Fruit fly (Drosophila melanogaster) whole organism, wandering third instar larva: Measurements from ENCODE around the gene Shal.
A peak's percentile ranks its signal among the peaks of the same experiment; 100 is the strongest.

Experiments used
- Abd-B ChIP-seq: fragments of >200 bp; optimal IDR thresholded peaks from 2 replicates; lab custom pipeline; 2017; ENCODE audit warnings: missing biosample characterization, missing genetic modification characterization
- CG32264 ChIP-seq: fragments of 200-800 bp; sonication (Bioruptor generic); optimal IDR thresholded peaks from 2 replicates; lab custom pipeline; 2016; ENCODE audit warnings: missing biosample characterization, missing genetic modification characterization
- CG9705 ChIP-seq: fragments of 200-800 bp; sonication (Bioruptor generic); optimal IDR thresholded peaks from 2 replicates; lab custom pipeline; 2018; ENCODE audit warnings: missing biosample characterization, mild to moderate bottlenecking, missing genetic modification characterization
- CrebA ChIP-seq: fragments of 200-800 bp; sonication (Bioruptor generic); optimal IDR thresholded peaks from 2 replicates; lab custom pipeline; 2016; ENCODE audit warnings: missing biosample characterization, mild to moderate bottlenecking, missing genetic modification characterization, borderline replicate concordance
- Dfd ChIP-seq: fragments of >200 bp; optimal IDR thresholded peaks from 2 replicates; lab custom pipeline; 2017; ENCODE audit warnings: missing biosample characterization, missing genetic modification characterization
- Dif ChIP-seq: fragments of 200-275, 200-300 bp; sonication (Bioruptor generic); optimal IDR thresholded peaks from 2 replicates; lab custom pipeline; 2018; ENCODE audit warnings: missing biosample characterization, missing genetic modification characterization; ENCODE audit not compliant: partially characterized antibody
- GATAd ChIP-seq: sonication (Bioruptor generic); optimal IDR thresholded peaks from 2 replicates; lab custom pipeline; 2016; ENCODE audit warnings: missing biosample characterization, missing genetic modification characterization
- HLH106 ChIP-seq: fragments of 200-800 bp; optimal IDR thresholded peaks from 3 replicates; lab custom pipeline; 2019; ENCODE audit warnings: missing biosample characterization, mild to moderate bottlenecking, missing genetic modification characterization, moderate library complexity
- Hnf4 ChIP-seq: fragments of 200-800 bp; sonication (Bioruptor generic); optimal IDR thresholded peaks from 2 replicates; lab custom pipeline; 2016; ENCODE audit warnings: missing biosample characterization, mild to moderate bottlenecking, missing genetic modification characterization
- Hr78 ChIP-seq: fragments of >200 bp; optimal IDR thresholded peaks from 2 replicates; lab custom pipeline; 2017; ENCODE audit warnings: missing biosample characterization, missing genetic modification characterization
- Hr83 ChIP-seq: fragments of 200-300 bp; sonication (Bioruptor generic); optimal IDR thresholded peaks from 2 replicates; lab custom pipeline; 2016; ENCODE audit warnings: missing biosample characterization, mild to moderate bottlenecking, missing genetic modification characterization, moderate library complexity; ENCODE audit not compliant: poor library complexity, severe bottlenecking
- Jra ChIP-seq: sonication (Bioruptor generic); optimal IDR thresholded peaks from 2 replicates; lab custom pipeline; 2016; ENCODE audit warnings: missing biosample characterization, missing genetic modification characterization
- Mio ChIP-seq: sonication (Bioruptor generic); optimal IDR thresholded peaks from 2 replicates; lab custom pipeline; 2016; ENCODE audit warnings: missing biosample characterization, missing genetic modification characterization
- Myc ChIP-seq: fragments of >200 bp; optimal IDR thresholded peaks from 2 replicates; lab custom pipeline; 2017
- N ChIP-seq: fragments of >200 bp; optimal IDR thresholded peaks from 2 replicates; lab custom pipeline; 2018; ENCODE audit warnings: missing biosample characterization, missing external identifiers, missing genetic modification characterization
- OdsH ChIP-seq: fragments of 200-800 bp; sonication (Bioruptor generic); optimal IDR thresholded peaks from 2 replicates; lab custom pipeline; 2016; ENCODE audit warnings: missing biosample characterization, mild to moderate bottlenecking, missing genetic modification characterization
- Rel ChIP-seq, 2 experiments: fragments of 200-800 bp; sonication (Bioruptor generic) in 1 of 2; optimal IDR thresholded peaks; 2 replicates in 1 of 2; 3 replicates in 1 of 2; lab custom pipeline; 2016 to 2019; ENCODE audit warnings: mild to moderate bottlenecking in 2 of 2, missing biosample characterization in 2 of 2, missing genetic modification characterization in 2 of 2, moderate library complexity in 1 of 2
- Sp1 ChIP-seq: fragments of 200-800 bp; sonication (Bioruptor generic); optimal IDR thresholded peaks from 3 replicates; lab custom pipeline; 2019; ENCODE audit warnings: missing biosample characterization, mild to moderate bottlenecking, missing genetic modification characterization, moderate library complexity
- Vsx2 ChIP-seq: fragments of 200-300, 225-300 bp; sonication (Bioruptor generic); optimal IDR thresholded peaks from 2 replicates; lab custom pipeline; 2018; ENCODE audit warnings: missing biosample characterization, missing genetic modification characterization; ENCODE audit not compliant: partially characterized antibody
- br ChIP-seq: fragments of 200-800 bp; sonication (Bioruptor generic); optimal IDR thresholded peaks from 2 replicates; lab custom pipeline; 2016; ENCODE audit warnings: missing biosample characterization, missing genetic modification characterization
- brk ChIP-seq: fragments of 200-800 bp; sonication (Bioruptor generic); optimal IDR thresholded peaks from 2 replicates; lab custom pipeline; 2016; ENCODE audit warnings: missing biosample characterization, mild to moderate bottlenecking, missing genetic modification characterization
- dl ChIP-seq, 2 experiments: fragments of 175-275, 200-275 bp in 1 of 2; fragments of 200-275 bp in 1 of 2; sonication (Bioruptor generic); optimal IDR thresholded peaks; lab custom pipeline; 2018; ENCODE audit warnings: mild to moderate bottlenecking in 2 of 2, missing biosample characterization in 2 of 2, missing genetic modification characterization in 2 of 2, moderate library complexity in 2 of 2; ENCODE audit not compliant: partially characterized antibody in 2 of 2, insufficient read depth in 1 of 2
- dmrt93B ChIP-seq: fragments of 200-800 bp; sonication (Bioruptor generic); optimal IDR thresholded peaks from 2 replicates; lab custom pipeline; 2018; ENCODE audit warnings: missing biosample characterization, mild to moderate bottlenecking, missing genetic modification characterization
- dsf ChIP-seq: sonication (Bioruptor generic); optimal IDR thresholded peaks from 2 replicates; lab custom pipeline; 2016; ENCODE audit warnings: missing biosample characterization, missing genetic modification characterization, borderline replicate concordance
- ey ChIP-seq: fragments of 200-800 bp; sonication (Bioruptor generic); optimal IDR thresholded peaks from 2 replicates; lab custom pipeline; 2016; ENCODE audit warnings: missing biosample characterization, missing genetic modification characterization
- foxo ChIP-seq, 2 experiments: fragments of 200-800 bp; sonication (Bioruptor generic); optimal IDR thresholded peaks; 2 replicates in 1 of 2; 3 replicates in 1 of 2; lab custom pipeline; 2016 to 2017; ENCODE audit warnings: missing biosample characterization in 2 of 2, missing genetic modification characterization in 2 of 2
- fru ChIP-seq: fragments of 200-800 bp; sonication (Bioruptor generic); optimal IDR thresholded peaks from 3 replicates; lab custom pipeline; 2016; ENCODE audit warnings: missing biosample characterization, mild to moderate bottlenecking, missing genetic modification characterization
- h ChIP-seq: fragments of 200-800 bp; sonication (Bioruptor generic); optimal IDR thresholded peaks from 3 replicates; lab custom pipeline; 2016; ENCODE audit warnings: missing biosample characterization, mild to moderate bottlenecking, missing genetic modification characterization
- jim ChIP-seq: fragments of 175-275, 200-325 bp; sonication (Bioruptor generic); optimal IDR thresholded peaks from 2 replicates; lab custom pipeline; 2016; ENCODE audit warnings: missing biosample characterization, mild to moderate bottlenecking, missing genetic modification characterization
- lola ChIP-seq: fragments of >200 bp; optimal IDR thresholded peaks from 2 replicates; lab custom pipeline; 2017; ENCODE audit warnings: missing biosample characterization, missing genetic modification characterization
- pan ChIP-seq: fragments of >200 bp; optimal IDR thresholded peaks from 2 replicates; lab custom pipeline; 2017
- psq ChIP-seq: fragments of 200-800 bp; sonication (Bioruptor generic); optimal IDR thresholded peaks from 3 replicates; lab custom pipeline; 2017; ENCODE audit warnings: missing biosample characterization, mild to moderate bottlenecking, missing genetic modification characterization, moderate library complexity
- rgr ChIP-seq: fragments of 200-800 bp; sonication (Bioruptor generic); optimal IDR thresholded peaks from 3 replicates; lab custom pipeline; 2016; ENCODE audit warnings: missing biosample characterization, mild to moderate bottlenecking, missing genetic modification characterization
- sage ChIP-seq: fragments of 200-800 bp; sonication (Bioruptor generic); optimal IDR thresholded peaks from 2 replicates; lab custom pipeline; 2016; ENCODE audit warnings: missing biosample characterization, mild to moderate bottlenecking, missing genetic modification characterization
- sv ChIP-seq: fragments of 200-800 bp; sonication (Bioruptor generic); optimal IDR thresholded peaks from 3 replicates; lab custom pipeline; 2016; ENCODE audit warnings: missing biosample characterization, missing genetic modification characterization
- tai ChIP-seq: sonication (Bioruptor generic); optimal IDR thresholded peaks from 2 replicates; lab custom pipeline; 2016; ENCODE audit warnings: missing biosample characterization, missing genetic modification characterization
- usp ChIP-seq: fragments of >200 bp; optimal IDR thresholded peaks from 2 replicates; lab custom pipeline; 2017; ENCODE audit warnings: missing biosample characterization, missing genetic modification characterization
- woc ChIP-seq: sonication (Bioruptor generic); optimal IDR thresholded peaks from 2 replicates; lab custom pipeline; 2016; ENCODE audit warnings: missing biosample characterization, mild to moderate bottlenecking, missing genetic modification characterization

The Shal gene

dm6 chr3L:19563014-19563413, 21.4 kb downstream of the Shal start:
- no peak for TF ChIP-seq Rel (GFP tag; optimal IDR thresholded peaks at IDR 0.05; lab: Kevin White, UChicago)
- no peak for TF ChIP-seq Rel (tag; optimal IDR thresholded peaks at IDR 0.05; lab: Kevin White, UChicago)
- no peak for TF ChIP-seq fru (GFP tag; lab: Kevin White, UChicago)
- no peak for TF ChIP-seq Hr78 (GFP tag; lab: Kevin White, UChicago)
- TF ChIP-seq br (GFP tag; lab: Kevin White, UChicago): no peak
- no peak for TF ChIP-seq Vsx2 (GFP tag; lab: Kevin White, UChicago)
- no peak for TF ChIP-seq OdsH (GFP tag; lab: Kevin White, UChicago)

- TF ChIP-seq br (GFP tag; lab: Kevin White, UChicago): peak; percentile 20
- TF ChIP-seq Rel (GFP tag; optimal IDR thresholded peaks at IDR 0.05; lab: Kevin White, UChicago): no peak
- peak; percentile 2 for TF ChIP-seq Rel (tag; optimal IDR thresholded peaks at IDR 0.05; lab: Kevin White, UChicago)
- TF ChIP-seq h (GFP tag; lab: Kevin White, UChicago): peak; percentile 10
- peak; percentile 25 to 55 for TF ChIP-seq dl (GFP tag; optimal IDR thresholded peaks at IDR 0.05; lab: Kevin White, UChicago; ENCODE audit: insufficient read depth in 1 of 2, partially characterized antibody in 2 of 2)
- TF ChIP-seq Dif (GFP tag; lab: Kevin White, UChicago): peak; percentile 76
- peak; percentile 46 for TF ChIP-seq Vsx2 (GFP tag; lab: Kevin White, UChicago)
- no peak for TF ChIP-seq Myc (lab: Kevin White, UChicago)
- TF ChIP-seq Mio (GFP tag; lab: Kevin White, UChicago): no peak
- TF ChIP-seq OdsH (GFP tag; lab: Kevin White, UChicago): no peak
- TF ChIP-seq Hr83 (GFP tag; lab: Kevin White, UChicago): peak; percentile 72
- TF ChIP-seq foxo (GFP tag; optimal IDR thresholded peaks at IDR 0.05; lab: Kevin White, UChicago): no peak
Measured at dm6 chr3L:19562146-19562700, 22.1 kb downstream of the Shal start.

dm6 chr3L:19561745-19562144, 22.6 kb downstream of the Shal start:
- TF ChIP-seq foxo (GFP tag; optimal IDR thresholded peaks at IDR 0.05; lab: Kevin White, UChicago) (peak in 1 of 2 experiments; percentile 91), Abd-B (GFP tag; lab: Kevin White, UChicago) (no peak), CG9705 (GFP tag; lab: Kevin White, UChicago) (peak; percentile 26), rgr (GFP tag; lab: Kevin White, UChicago) (peak; percentile 88), pan (lab: Kevin White, UChicago) (no peak), fru (GFP tag; lab: Kevin White, UChicago) (peak; percentile 88), dl (GFP tag; optimal IDR thresholded peaks at IDR 0.05; lab: Kevin White, UChicago; ENCODE audit: insufficient read depth in 1 of 2, partially characterized antibody in 2 of 2) (no peak), Hnf4 (GFP tag; lab: Kevin White, UChicago) (peak; percentile 29), sv (no peak), Sp1 (GFP tag; lab: Kevin White, UChicago) (peak; percentile 91), usp (no peak), dsf (GFP tag; lab: Kevin White, UChicago) (no peak), ey (GFP tag; lab: Kevin White, UChicago) (peak; percentile 86), OdsH (GFP tag; lab: Kevin White, UChicago) (peak; percentile 86), Mio (GFP tag; lab: Kevin White, UChicago) (no peak), Vsx2 (GFP tag; lab: Kevin White, UChicago) (no peak), Hr78 (GFP tag; lab: Kevin White, UChicago) (no peak), CrebA (no peak), psq (GFP tag; lab: Kevin White, UChicago) (peak; percentile 60), br (GFP tag; lab: Kevin White, UChicago) (peak; percentile 66), dmrt93B (GFP tag; lab: Kevin White, UChicago) (peak; percentile 17), tai (GFP tag; lab: Kevin White, UChicago) (peak; percentile 15), sage (GFP tag; lab: Kevin White, UChicago) (peak; percentile 44), Dif (GFP tag; lab: Kevin White, UChicago) (no peak), brk (GFP tag; lab: Kevin White, UChicago) (peak; percentile 43), Dfd (GFP tag; lab: Kevin White, UChicago) (no peak), CG32264 (no peak), HLH106 (peak; percentile 88), jim (no peak), N (GFP tag; lab: Kevin White, UChicago) (no peak), Rel (GFP tag; optimal IDR thresholded peaks at IDR 0.05; lab: Kevin White, UChicago) (peak; percentile 13), Rel (tag; optimal IDR thresholded peaks at IDR 0.05; lab: Kevin White, UChicago) (peak; percentile 2), woc (GFP tag; lab: Kevin White, UChicago) (peak; percentile 58), Myc (lab: Kevin White, UChicago) (no peak), GATAd (GFP tag; lab: Kevin White, UChicago) (no peak), lola (GFP tag; lab: Kevin White, UChicago) (no peak), Jra (GFP tag; lab: Kevin White, UChicago) (peak; percentile 11), Hr83 (GFP tag; lab: Kevin White, UChicago) (no peak), h (GFP tag; lab: Kevin White, UChicago) (peak; percentile 79)
